Fruit fly (Drosophila melanogaster): ENCODE data around the gene CG17917.

The CG17917 gene

dm6 chr3R:6368100-6368499 is 26.3 kb downstream of the CG17917 start, which contains the start of gene CG42724 (continued):
- TF ChIP-seq fd96Cb (tag; optimal IDR thresholded peaks at IDR 0.05): no peak
- peak; percentile 77 for TF ChIP-seq Side (GFP tag; optimal IDR thresholded peaks at IDR 0.05)
- TF ChIP-seq Nf-YA (GFP tag; IDR thresholded peaks at IDR 0.05): no peak
- TF ChIP-seq da (GFP tag; optimal IDR thresholded peaks at IDR 0.05): peak; percentile 34
- TF ChIP-seq CG12391 (tag; optimal IDR thresholded peaks at IDR 0.05): no peak
- peak; percentile 45 for TF ChIP-seq sob (GFP tag; IDR thresholded peaks at IDR 0.05)
- TF ChIP-seq Fer2 (tag; optimal IDR thresholded peaks at IDR 0.05): no peak
- TF ChIP-seq YL-1 (GFP tag; optimal IDR thresholded peaks at IDR 0.05): peak; percentile 64
- TF ChIP-seq pzg (GFP tag; optimal IDR thresholded peaks at IDR 0.05): peak; percentile 86
- TF ChIP-seq CG11093 (GFP tag; IDR thresholded peaks at IDR 0.05): no peak; the same call in 2 of the 3 replicates
- peak; percentile 46 for TF ChIP-seq CG8089 (GFP tag; optimal IDR thresholded peaks at IDR 0.05)
- TF ChIP-seq CG31224 (GFP tag; IDR thresholded peaks at IDR 0.05): 0 out of 2 replicates have a peak, but pooled peaks have one; percentile 30
- TF ChIP-seq klu (GFP tag; IDR thresholded peaks at IDR 0.05): peak; percentile 21; the same call in 1 of the 2 replicates
- peak; percentile 33 for TF ChIP-seq ssp (GFP tag; IDR thresholded peaks at IDR 0.05)
- 0 out of 2 replicates have a peak, but pooled peaks have one; percentile 33 for TF ChIP-seq danr (GFP tag; IDR thresholded peaks at IDR 0.05)
- TF ChIP-seq luna (GFP tag; optimal IDR thresholded peaks at IDR 0.05): peak; percentile 72
- TF ChIP-seq MBD-R2 (GFP tag; IDR thresholded peaks at IDR 0.05): peak; percentile 73
- peak; percentile 84 for TF ChIP-seq CG2120 (GFP tag; optimal IDR thresholded peaks at IDR 0.05)
- no peak for TF ChIP-seq Doc2 (GFP tag; IDR thresholded peaks at IDR 0.05)
- peak; percentile 29; the same call in 1 of the 2 replicates for TF ChIP-seq E2f2 (GFP tag; IDR thresholded peaks at IDR 0.05)
- TF ChIP-seq CG6175 (GFP tag; IDR thresholded peaks at IDR 0.05): 0 out of 3 replicates have a peak, but pooled peaks have one; percentile 32
- no peak for TF ChIP-seq pros (GFP tag; optimal IDR thresholded peaks at IDR 0.05)
- peak; percentile 55 for TF ChIP-seq lmd (GFP tag; IDR thresholded peaks at IDR 0.05)
- TF ChIP-seq row (GFP tag; IDR thresholded peaks at IDR 0.05): peak; percentile 89
- peak; percentile 8 for TF ChIP-seq ab (GFP tag; optimal IDR thresholded peaks at IDR 0.05)
- TF ChIP-seq CG7372 (GFP tag; IDR thresholded peaks at IDR 0.05): peak; percentile 31; the same call in 1 of the 2 replicates
- no peak for TF ChIP-seq CG31441 (GFP tag; IDR thresholded peaks at IDR 0.05)
- TF ChIP-seq sens-2 (GFP tag; IDR thresholded peaks at IDR 0.05): no peak
- peak; percentile 68 for TF ChIP-seq Bteb2 (GFP tag; optimal IDR thresholded peaks at IDR 0.05)
- peak; percentile 83 for TF ChIP-seq CG13624 (GFP tag; optimal IDR thresholded peaks at IDR 0.05)
- TF ChIP-seq ttk (GFP tag; IDR thresholded peaks at IDR 0.05): peak; percentile 39; the same call in 1 of the 2 replicates
- TF ChIP-seq disco-r (GFP tag; optimal IDR thresholded peaks at IDR 0.05): peak; percentile 56
- peak; percentile 44 for TF ChIP-seq CG30020 (tag; optimal IDR thresholded peaks at IDR 0.05)
- TF ChIP-seq Ets65A (GFP tag): peak; percentile 98
- peak; percentile 60 for TF ChIP-seq CG3163 (GFP tag; optimal IDR thresholded peaks at IDR 0.05)
- peak; percentile 30 for TF ChIP-seq Atf-2 (GFP tag; optimal IDR thresholded peaks at IDR 0.05)
- 0 out of 2 replicates have a peak, but pooled peaks have one; percentile 21 for TF ChIP-seq wdn (GFP tag; IDR thresholded peaks at IDR 0.05)
- TF ChIP-seq tll (GFP tag; optimal IDR thresholded peaks at IDR 0.05): no peak
- TF ChIP-seq sc (optimal IDR thresholded peaks at IDR 0.05): no peak
- no peak for TF ChIP-seq sc (GFP tag; optimal IDR thresholded peaks at IDR 0.05)
- peak; percentile 30 for TF ChIP-seq eyg (GFP tag; optimal IDR thresholded peaks at IDR 0.05)
- TF ChIP-seq Sox100B (GFP tag; optimal IDR thresholded peaks at IDR 0.05): no peak
- peak; percentile 6 for TF ChIP-seq gsb-n (tag; optimal IDR thresholded peaks at IDR 0.05)
- TF ChIP-seq wek (GFP tag; optimal IDR thresholded peaks at IDR 0.05): peak; percentile 30
- TF ChIP-seq CG1602 (GFP tag; optimal IDR thresholded peaks at IDR 0.05): peak; percentile 54
- peak; percentile 52 for TF ChIP-seq CG17186 (GFP tag; optimal IDR thresholded peaks at IDR 0.05)
- no peak for TF ChIP-seq D19B (GFP tag; optimal IDR thresholded peaks at IDR 0.05)
- TF ChIP-seq Xbp1 (GFP tag; optimal IDR thresholded peaks at IDR 0.05): peak; percentile 67
- TF ChIP-seq CG17359 (tag; optimal IDR thresholded peaks at IDR 0.05): no peak
- TF ChIP-seq Atf6 (GFP tag; IDR thresholded peaks at IDR 0.05): peak; percentile 36; the same call in 1 of the 2 replicates
- TF ChIP-seq scrt (GFP tag; optimal IDR thresholded peaks at IDR 0.05): no peak
- no peak for TF ChIP-seq CG11696 (GFP tag; IDR thresholded peaks at IDR 0.05)
